Fruit fly (Drosophila melanogaster) whole organism, prepupa: Measurements from ENCODE around the gene Hcs.
A peak's percentile ranks its signal among the peaks of the same experiment; 100 is the strongest.

Experiments
- Blimp-1 ChIP-seq: fragments of 200-800 bp; sonication (Bioruptor generic); optimal IDR thresholded peaks from 3 replicates; lab custom pipeline; 2017; ENCODE audit warnings: missing biosample characterization, missing genetic modification characterization, mild to moderate bottlenecking, moderate library complexity, missing genetic modification reagents
- CG10631 ChIP-seq: fragments of 200-800 bp; sonication (Bioruptor generic); optimal IDR thresholded peaks from 2 replicates; lab custom pipeline; 2016; ENCODE audit warnings: missing biosample characterization, missing genetic modification characterization
- CG10669 ChIP-seq: fragments of 200-800 bp; sonication (Bioruptor generic); optimal IDR thresholded peaks from 3 replicates; lab custom pipeline; 2018; ENCODE audit warnings: missing biosample characterization, mild to moderate bottlenecking, missing genetic modification characterization, moderate library complexity
- CG11294 ChIP-seq: fragments of 200-800 bp; sonication (Bioruptor generic); IDR thresholded peaks from 2 replicates; pipeline ENCODE4 v1.3.6; 2022; ENCODE audit warnings: missing biosample characterization, missing genetic modification characterization
- CG11762 ChIP-seq: fragments of 200-800 bp; sonication (Bioruptor generic); optimal IDR thresholded peaks from 3 replicates; lab custom pipeline; 2016; ENCODE audit warnings: missing biosample characterization, missing genetic modification characterization; ENCODE audit not compliant: insufficient read depth
- CG11902 ChIP-seq: fragments of 200-800 bp; sonication (Bioruptor generic); optimal IDR thresholded peaks from 3 replicates; lab custom pipeline; 2016; ENCODE audit warnings: missing biosample characterization, missing genetic modification characterization
- CG15336 ChIP-seq: fragments of 200-800 bp; sonication (Bioruptor generic); IDR thresholded peaks from 2 replicates; pipeline ENCODE4 v1.3.6; 2022; ENCODE audit warnings: missing biosample characterization, missing genetic modification characterization
- CG1621 ChIP-seq: fragments of 200-800 bp; sonication (Bioruptor generic); optimal IDR thresholded peaks from 3 replicates; lab custom pipeline; 2018; ENCODE audit warnings: missing biosample characterization, mild to moderate bottlenecking, missing genetic modification characterization
- CG34406 ChIP-seq: fragments of 200-800 bp; sonication (Bioruptor generic); optimal IDR thresholded peaks from 3 replicates; lab custom pipeline; 2016; ENCODE audit warnings: missing biosample characterization, missing genetic modification characterization
- CG3919 ChIP-seq: fragments of 200-800 bp; sonication (Bioruptor generic); optimal IDR thresholded peaks from 3 replicates; lab custom pipeline; 2016; ENCODE audit warnings: missing biosample characterization, missing genetic modification characterization
- CG4318 ChIP-seq: fragments of 200-800 bp; sonication (Bioruptor generic); optimal IDR thresholded peaks from 3 replicates; lab custom pipeline; 2017; ENCODE audit warnings: missing biosample characterization, mild to moderate bottlenecking, missing genetic modification characterization
- CG6163 ChIP-seq: fragments of 200-800 bp; sonication (Bioruptor generic); IDR thresholded peaks from 3 replicates; pipeline ENCODE4 v1.3.6; 2022; ENCODE audit warnings: missing biosample characterization, missing genetic modification characterization
- CG6276 ChIP-seq: fragments of 200-800 bp; sonication (Bioruptor generic); optimal IDR thresholded peaks from 2 replicates; lab custom pipeline; 2017; ENCODE audit warnings: missing biosample characterization, mild to moderate bottlenecking, missing genetic modification characterization
- CG6808 ChIP-seq: fragments of 200-800 bp; sonication (Bioruptor generic); optimal IDR thresholded peaks from 3 replicates; lab custom pipeline; 2017; ENCODE audit warnings: missing biosample characterization, missing genetic modification characterization, mild to moderate bottlenecking, moderate library complexity, missing genetic modification reagents
- CG6854 ChIP-seq: fragments of 200-800 bp; sonication (Bioruptor generic); optimal IDR thresholded peaks from 2 replicates; lab custom pipeline; 2017; ENCODE audit warnings: missing biosample characterization, mild to moderate bottlenecking, missing genetic modification characterization
- CG7368 ChIP-seq: fragments of 200-800 bp; sonication (Bioruptor generic); optimal IDR thresholded peaks from 3 replicates; lab custom pipeline; 2016; ENCODE audit warnings: missing biosample characterization, missing genetic modification characterization
- CG8119 ChIP-seq: fragments of 200-800 bp; sonication (Bioruptor generic); IDR thresholded peaks from 3 replicates; pipeline ENCODE4 v1.3.6; 2022; ENCODE audit warnings: missing biosample characterization, missing genetic modification characterization
- CG8319 ChIP-seq: fragments of 200-800 bp; sonication (Bioruptor generic); optimal IDR thresholded peaks from 3 replicates; lab custom pipeline; 2016; ENCODE audit warnings: missing biosample characterization, missing genetic modification characterization
- CG8632 ChIP-seq: fragments of 200-800 bp; sonication (Bioruptor generic); optimal IDR thresholded peaks from 3 replicates; lab custom pipeline; 2016; ENCODE audit warnings: missing biosample characterization, missing genetic modification characterization
- Eip75B ChIP-seq: fragments of 200-800 bp; sonication (Bioruptor generic); optimal IDR thresholded peaks from 3 replicates; lab custom pipeline; 2016; ENCODE audit warnings: missing biosample characterization, missing genetic modification characterization
- Eip78C ChIP-seq: fragments of 200-800 bp; sonication (Bioruptor generic); peaks from one replicate; lab custom pipeline; 2016; ENCODE audit warnings: missing biosample characterization, missing genetic modification characterization
- Eip93F ChIP-seq: fragments of 200-800 bp; sonication (Bioruptor generic); optimal IDR thresholded peaks from 2 replicates; lab custom pipeline; 2016; ENCODE audit warnings: missing biosample characterization, mild to moderate bottlenecking, missing genetic modification characterization
- Ets96B ChIP-seq: fragments of 200-800 bp; optimal IDR thresholded peaks from 2 replicates; lab custom pipeline; 2019; ENCODE audit warnings: missing biosample characterization, mild to moderate bottlenecking, missing genetic modification characterization, moderate library complexity
- Hr38 ChIP-seq: sonication (Bioruptor generic); optimal IDR thresholded peaks from 2 replicates; lab custom pipeline; 2016; ENCODE audit warnings: missing biosample characterization, missing genetic modification characterization
- Hr39 ChIP-seq: fragments of 200-800 bp; sonication (Bioruptor generic); optimal IDR thresholded peaks from 2 replicates; lab custom pipeline; 2016; ENCODE audit warnings: missing biosample characterization, missing genetic modification characterization
- Hr4 ChIP-seq: fragments of 200-800 bp; sonication (Bioruptor generic); optimal IDR thresholded peaks from 3 replicates; lab custom pipeline; 2016; ENCODE audit warnings: missing biosample characterization, missing genetic modification characterization
- Met ChIP-seq: fragments of 200-800 bp; sonication (Bioruptor generic); optimal IDR thresholded peaks from 3 replicates; lab custom pipeline; 2016; ENCODE audit warnings: missing biosample characterization, missing genetic modification characterization
- OdsH ChIP-seq: fragments of 200-800 bp; sonication (Bioruptor generic); optimal IDR thresholded peaks from 3 replicates; lab custom pipeline; 2016; ENCODE audit warnings: missing biosample characterization, missing genetic modification characterization
- Sox14 ChIP-seq: fragments of 200-800 bp; sonication (Bioruptor generic); optimal IDR thresholded peaks from 3 replicates; lab custom pipeline; 2016; ENCODE audit warnings: missing biosample characterization, missing genetic modification characterization
- dac ChIP-seq: fragments of 200-800 bp; sonication (Bioruptor generic); optimal IDR thresholded peaks from 2 replicates; lab custom pipeline; 2017; ENCODE audit warnings: missing biosample characterization, mild to moderate bottlenecking, missing genetic modification characterization
- dsx ChIP-seq: fragments of 200-800 bp; optimal IDR thresholded peaks from 3 replicates; lab custom pipeline; 2019; ENCODE audit warnings: missing biosample characterization, mild to moderate bottlenecking, missing genetic modification characterization, moderate library complexity; ENCODE audit not compliant: poor library complexity, severe bottlenecking
- eg ChIP-seq: fragments of 200-800 bp; sonication (Bioruptor generic); IDR thresholded peaks from 3 replicates; pipeline ENCODE4 v1.3.6; 2022; ENCODE audit warnings: missing biosample characterization, missing genetic modification characterization
- esn ChIP-seq: fragments of 200-800 bp; sonication (Bioruptor generic); optimal IDR thresholded peaks from 2 replicates; lab custom pipeline; 2016; ENCODE audit warnings: missing biosample characterization, mild to moderate bottlenecking, missing genetic modification characterization, moderate library complexity
- fd59A ChIP-seq: fragments of 200-800 bp; sonication (Bioruptor generic); optimal IDR thresholded peaks from 2 replicates; lab custom pipeline; 2017; ENCODE audit warnings: missing biosample characterization, mild to moderate bottlenecking, missing genetic modification characterization, missing genetic modification reagents
- fkh ChIP-seq: fragments of 200-800 bp; sonication (Bioruptor generic); optimal IDR thresholded peaks from 3 replicates; lab custom pipeline; 2017; ENCODE audit warnings: missing biosample characterization, mild to moderate bottlenecking, missing genetic modification characterization, moderate library complexity
- lz ChIP-seq: fragments of 200-800 bp; sonication (Bioruptor generic); optimal IDR thresholded peaks from 3 replicates; lab custom pipeline; 2016; ENCODE audit warnings: missing biosample characterization, missing genetic modification characterization
- net ChIP-seq: fragments of 200-800 bp; sonication (Bioruptor generic); optimal IDR thresholded peaks from 3 replicates; lab custom pipeline; 2016; ENCODE audit warnings: missing biosample characterization, missing genetic modification characterization
- salr ChIP-seq, 2 experiments: fragments of 200-800 bp; sonication (Bioruptor generic); optimal IDR thresholded peaks; 3 replicates each; lab custom pipeline; 2016 to 2018; ENCODE audit warnings: missing biosample characterization in 2 of 2, missing genetic modification characterization in 2 of 2, mild to moderate bottlenecking in 1 of 2
- spab ChIP-seq: fragments of 200-800 bp; sonication (Bioruptor generic); optimal IDR thresholded peaks from 2 replicates; lab custom pipeline; 2017; ENCODE audit warnings: missing biosample characterization, mild to moderate bottlenecking, missing genetic modification characterization, missing genetic modification reagents
- svp ChIP-seq: fragments of 200-800 bp; sonication (Bioruptor generic); peaks from one replicate; lab custom pipeline; 2016; ENCODE audit warnings: missing biosample characterization, missing genetic modification characterization

The Hcs gene

DNA sequence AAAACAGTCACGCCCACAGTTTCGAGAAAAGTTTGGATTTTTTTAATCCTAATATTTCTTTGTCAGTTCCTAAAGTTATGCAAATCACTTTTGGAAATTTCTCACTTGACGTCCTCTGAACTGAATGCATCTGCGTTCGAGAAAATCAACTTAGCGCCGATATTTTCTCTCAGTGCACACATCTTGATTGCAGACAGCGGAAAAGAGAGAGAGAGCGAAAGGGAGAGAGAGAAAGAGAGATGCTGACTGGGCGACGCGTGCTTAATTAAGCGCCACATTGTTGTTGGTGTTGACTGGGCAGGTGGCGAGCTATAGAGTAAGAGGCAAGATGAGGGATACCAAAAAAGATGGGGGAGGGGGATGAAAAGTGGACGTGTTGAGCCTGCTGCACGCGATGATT lies 43.9 kb downstream of the Hcs start (continued):
- TF ChIP-seq salr (GFP tag; optimal IDR thresholded peaks at IDR 0.05; lab: Kevin White, UChicago), result peak; percentile 27 to 47
- no peak for TF ChIP-seq fkh
- TF ChIP-seq dsx (GFP tag; lab: Kevin White, UChicago), result peak; percentile 90
- peak; percentile 67 for TF ChIP-seq OdsH
- peak; percentile 22; the same call in 1 of the 2 replicates for TF ChIP-seq CG11294 (GFP tag; lab: Robert Waterston, UW)
- TF ChIP-seq CG3919 (GFP tag; lab: Kevin White, UChicago), result peak; percentile 80
- TF ChIP-seq CG10631 (GFP tag; lab: Kevin White, UChicago), result peak; percentile 68
- peak; percentile 62 for TF ChIP-seq CG6276
- no peak for TF ChIP-seq Eip93F
- peak; percentile 80 for TF ChIP-seq CG6163
- peak; percentile 69 for TF ChIP-seq lz
- TF ChIP-seq CG11902, result peak; percentile 40
- peak; percentile 58 for TF ChIP-seq Met (GFP tag; lab: Kevin White, UChicago)
- TF ChIP-seq CG8632 (GFP tag; lab: Kevin White, UChicago), result peak; percentile 65
- TF ChIP-seq Ets96B, result peak; percentile 40
- no peak for TF ChIP-seq Blimp-1 (GFP tag; lab: Kevin White, UChicago)
- peak; percentile 76 for TF ChIP-seq CG15336 (GFP tag; lab: Robert Waterston, UW)
- peak; percentile 41 for TF ChIP-seq CG1621
- peak; percentile 63 for TF ChIP-seq fd59A (GFP tag; lab: Kevin White, UChicago)
- peak; percentile 49 for TF ChIP-seq spab (GFP tag; lab: Kevin White, UChicago)
- TF ChIP-seq Hr39 (GFP tag; lab: Kevin White, UChicago), result peak; percentile 70
- TF ChIP-seq Eip75B (GFP tag; lab: Kevin White, UChicago), result peak; percentile 66
- TF ChIP-seq CG8119, result peak; percentile 61; the same call in 1 of the 3 replicates
- peak; percentile 65 for TF ChIP-seq CG6808
- TF ChIP-seq CG10669 (GFP tag; lab: Kevin White, UChicago), result peak; percentile 74

DNA sequence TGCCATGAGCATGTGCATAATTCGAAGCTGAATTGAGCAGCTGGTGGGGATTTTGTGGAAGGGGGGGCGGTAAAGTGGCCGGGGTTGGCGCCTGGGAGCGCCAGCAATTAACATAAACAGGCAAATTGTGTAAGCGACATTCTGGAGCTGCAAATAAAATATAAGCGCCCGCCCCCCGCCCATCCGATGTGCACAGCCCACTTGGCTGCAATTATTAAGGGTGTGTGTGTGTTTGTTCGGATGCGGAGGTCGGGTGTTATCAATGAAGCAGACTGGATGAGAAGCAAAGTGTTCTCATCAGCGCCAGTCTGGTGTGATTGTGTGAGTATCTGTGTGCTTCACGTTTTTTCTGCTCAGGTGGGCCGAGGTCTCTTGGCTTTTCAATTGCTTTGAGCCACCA lies 45.1 kb downstream of the Hcs start:
- TF ChIP-seq net, result no peak
- no peak for TF ChIP-seq CG4318 (GFP tag; lab: Kevin White, UChicago)
- TF ChIP-seq svp (GFP tag; lab: Kevin White, UChicago), result peak; percentile 98
- no peak for TF ChIP-seq Blimp-1 (GFP tag; lab: Kevin White, UChicago)
- no peak for TF ChIP-seq CG1621
- no peak for TF ChIP-seq fd59A (GFP tag; lab: Kevin White, UChicago)
- no peak for TF ChIP-seq CG6854 (GFP tag; lab: Kevin White, UChicago)
- TF ChIP-seq dsx (GFP tag; lab: Kevin White, UChicago), result no peak
- no peak for TF ChIP-seq dac (GFP tag; lab: Kevin White, UChicago)
- TF ChIP-seq CG6163, result 0 out of 3 replicates have a peak, but pooled peaks have one; percentile 22
- no peak for TF ChIP-seq CG8319 (GFP tag; lab: Kevin White, UChicago)

DNA sequence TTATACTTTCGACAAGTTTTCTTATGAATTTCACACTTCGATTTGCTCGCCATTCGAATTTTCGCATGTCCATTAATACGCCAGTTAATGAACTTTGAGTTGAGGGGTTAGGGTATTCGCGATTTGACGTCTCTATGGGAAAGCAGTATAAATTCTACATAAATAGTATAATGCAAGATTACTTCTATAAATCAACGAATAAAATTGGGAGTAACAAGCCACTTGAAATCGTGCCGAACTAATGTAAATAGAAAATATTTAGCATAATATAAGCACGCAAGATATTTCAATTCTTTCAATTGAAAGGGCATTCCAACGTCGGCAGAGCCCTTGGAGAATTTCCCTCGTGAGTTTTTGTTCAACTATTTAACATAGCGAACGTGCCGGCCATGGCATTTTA lies 45.9 kb downstream of the Hcs start:
- TF ChIP-seq CG15336 (GFP tag; lab: Robert Waterston, UW), result no peak
- peak; percentile 31 for TF ChIP-seq Hr4 (GFP tag; lab: Kevin White, UChicago)
- no peak for TF ChIP-seq CG34406 (GFP tag; lab: Kevin White, UChicago)
- peak; percentile 52 for TF ChIP-seq Eip78C (GFP tag; lab: Kevin White, UChicago)

DNA sequence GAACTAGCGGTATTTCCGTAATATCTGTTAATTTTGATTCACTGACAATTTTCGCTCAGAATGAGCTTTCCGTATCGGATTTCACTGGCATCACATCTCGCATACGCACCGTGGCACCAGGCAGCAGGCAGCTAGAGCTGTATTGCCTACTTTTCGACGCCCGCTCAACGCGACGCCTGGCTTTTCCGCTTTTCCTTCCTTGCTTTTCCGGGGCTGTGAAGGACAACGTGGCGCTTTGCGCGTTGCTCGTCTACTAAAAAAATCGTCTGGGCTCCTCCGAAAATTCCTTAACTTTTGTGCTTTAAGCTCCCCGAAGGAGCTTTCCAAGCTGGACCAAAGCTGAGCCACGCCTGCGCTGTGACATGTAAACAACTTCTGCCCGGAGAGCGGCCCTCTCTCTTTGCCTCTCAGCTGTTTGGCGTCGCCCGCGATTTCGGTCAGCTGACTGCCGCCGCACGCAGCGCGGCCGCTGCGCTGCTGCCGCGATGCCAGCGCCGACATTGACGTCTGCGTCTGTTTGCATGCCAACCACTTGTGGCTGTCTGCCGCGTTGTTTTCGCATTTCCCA lies 48.5 kb downstream of the Hcs start, which contains the start of the genes CG43845 and Nmdar1:
TSS of gene CG43845 (minus strand) at position 51 of the 568 bp plus-strand sequence.
TSS of gene Nmdar1 (minus strand) at position 259 of the 568 bp plus-strand sequence.
- TF ChIP-seq CG8632 (GFP tag; lab: Kevin White, UChicago), result no peak
- no peak for TF ChIP-seq Sox14 (GFP tag; lab: Kevin White, UChicago)
- TF ChIP-seq Hr39 (GFP tag; lab: Kevin White, UChicago), result no peak
- no peak for TF ChIP-seq salr (GFP tag; optimal IDR thresholded peaks at IDR 0.05; lab: Kevin White, UChicago)
- TF ChIP-seq CG6276, result no peak
- TF ChIP-seq esn, result no peak
- no peak for TF ChIP-seq CG15336 (GFP tag; lab: Robert Waterston, UW)
- TF ChIP-seq Blimp-1 (GFP tag; lab: Kevin White, UChicago), result no peak
- TF ChIP-seq Hr38 (GFP tag; lab: Kevin White, UChicago), result no peak
- TF ChIP-seq CG11762, result no peak
- no peak for TF ChIP-seq net
- no peak; the same call in 2 of the 3 replicates for TF ChIP-seq eg
- TF ChIP-seq CG7368 (GFP tag; lab: Kevin White, UChicago), result no peak
- TF ChIP-seq fd59A (GFP tag; lab: Kevin White, UChicago), result no peak
- no peak for TF ChIP-seq svp (GFP tag; lab: Kevin White, UChicago)
